ENCODE assay signal across 2 fruit fly cellular contexts in the genomic region with DNA sequence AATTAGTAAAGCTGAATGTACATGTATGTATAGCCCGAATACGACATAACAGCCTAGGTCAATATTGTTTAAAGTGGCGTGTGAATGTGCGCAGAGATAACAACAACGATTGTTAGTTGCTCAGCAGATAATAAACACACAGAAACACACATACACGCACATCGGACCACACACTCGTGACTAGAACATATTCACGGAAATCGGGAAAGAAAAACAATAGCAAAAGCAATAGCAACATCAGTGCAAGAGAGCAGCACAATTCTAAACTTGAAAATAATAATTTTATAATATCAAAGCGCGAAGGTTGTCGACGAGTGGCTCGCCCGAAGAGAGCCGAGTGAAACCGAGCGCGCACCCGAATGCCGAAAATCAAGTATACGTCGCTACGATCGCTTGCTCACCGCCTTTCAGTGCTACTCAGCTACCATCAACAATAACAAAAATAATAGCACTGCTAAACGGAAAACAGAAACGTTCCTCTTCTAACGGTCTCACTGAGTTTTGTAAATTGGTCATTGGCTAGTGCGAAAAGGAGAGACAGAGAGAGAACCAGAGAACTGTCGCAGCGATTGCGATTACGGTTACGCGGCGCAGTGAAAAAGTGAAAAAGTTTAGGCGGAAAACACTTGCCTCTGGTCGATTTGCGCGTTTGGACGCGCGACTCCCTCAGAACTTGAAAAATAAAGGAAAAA.
A peak's percentile ranks its signal among the peaks of the same experiment; 100 is the strongest.
TF ChIP-seq lines count a peak whose summit lies in the region.

No protein-coding gene starts in this region.

TF ChIP-seq in whole organism, embryonic, 481 proteins besides CTCF, POLR2A, EP300 and RAD21 (continued from another document and continues in another):
- TF ChIP-seq NFAT (GFP tag; IDR thresholded peaks at IDR 0.05; lab: Robert Waterston, UW) (peak; percentile 14; the same call in 1 of the 2 replicates), CG17568 (GFP tag; optimal IDR thresholded peaks at IDR 0.05; lab: Kevin White, UChicago) (peak; percentile 54), exex (tag; optimal IDR thresholded peaks at IDR 0.05; lab: Kevin White, UChicago) (peak; percentile 88), CG2116 (GFP tag; optimal IDR thresholded peaks at IDR 0.05; lab: Kevin White, UChicago) (peak; percentile 18), CG6791 (GFP tag; IDR thresholded peaks at IDR 0.05; lab: Robert Waterston, UW; ENCODE audit: partially characterized antibody) (0 out of 3 replicates have a peak, but pooled peaks have one; percentile 13), CG18011 (GFP tag; optimal IDR thresholded peaks at IDR 0.05; lab: Kevin White, UChicago) (peak; percentile 0), CG11723 (GFP tag; optimal IDR thresholded peaks at IDR 0.05; lab: Kevin White, UChicago) (no peak), CG3407 (GFP tag; optimal IDR thresholded peaks at IDR 0.05; lab: Kevin White, UChicago) (no peak), cwo (GFP tag; optimal IDR thresholded peaks at IDR 0.05; lab: Kevin White, UChicago) (peak; percentile 89), CG6765 (GFP tag; optimal IDR thresholded peaks at IDR 0.05; lab: Kevin White, UChicago) (peak; percentile 5), salm (tag; optimal IDR thresholded peaks at IDR 0.05; lab: Kevin White, UChicago) (peak; percentile 11), CG13287 (GFP tag; IDR thresholded peaks at IDR 0.05; lab: Robert Waterston, UW; ENCODE audit: partially characterized antibody) (0 out of 2 replicates have a peak, but pooled peaks have one; percentile 26), schlank (tag; optimal IDR thresholded peaks at IDR 0.05; lab: Kevin White, UChicago) (peak; percentile 8), sug (tag; optimal IDR thresholded peaks at IDR 0.05; lab: Kevin White, UChicago) (peak; percentile 88), caup (GFP tag; optimal IDR thresholded peaks at IDR 0.05; lab: Kevin White, UChicago; ENCODE audit: severe bottlenecking) (peak; percentile 55), CG18599 (GFP tag; optimal IDR thresholded peaks at IDR 0.05; lab: Kevin White, UChicago) (peak; percentile 25), Bdp1 (GFP tag; optimal IDR thresholded peaks at IDR 0.05; lab: Kevin White, UChicago) (peak; percentile 8), CG12219 (GFP tag; optimal IDR thresholded peaks at IDR 0.05; lab: Kevin White, UChicago) (peak; percentile 9), Dip3 (GFP tag; optimal IDR thresholded peaks at IDR 0.05; lab: Kevin White, UChicago) (no peak), chinmo (GFP tag; IDR thresholded peaks at IDR 0.05; lab: Robert Waterston, UW; ENCODE audit: partially characterized antibody) (peak; percentile 96; the same call in 3 of the 4 replicates), abd-A (tag; optimal IDR thresholded peaks at IDR 0.05; lab: Kevin White, UChicago) (peak; percentile 66), CG7556 (GFP tag; optimal IDR thresholded peaks at IDR 0.05; lab: Kevin White, UChicago) (peak; percentile 5), HHEX (GFP tag; optimal IDR thresholded peaks at IDR 0.05; lab: Kevin White, UChicago) (peak; percentile 45), lov (optimal IDR thresholded peaks at IDR 0.05; lab: Kevin White, UChicago) (no peak), lov (GFP tag; IDR thresholded peaks at IDR 0.05; lab: Robert Waterston, UW) (no peak), CG12769 (tag; optimal IDR thresholded peaks at IDR 0.05; lab: Kevin White, UChicago) (peak; percentile 70), Pdp1 (GFP tag; optimal IDR thresholded peaks at IDR 0.05; lab: Kevin White, UChicago) (peak in 1 of 2 experiments; percentile 70), pfk (GFP tag; optimal IDR thresholded peaks at IDR 0.05; lab: Kevin White, UChicago) (no peak), CG34376 (GFP tag; optimal IDR thresholded peaks at IDR 0.05; lab: Kevin White, UChicago) (peak; percentile 95), CG17912 (GFP tag; optimal IDR thresholded peaks at IDR 0.05; lab: Kevin White, UChicago) (peak; percentile 25), mirr (GFP tag; optimal IDR thresholded peaks at IDR 0.05; lab: Kevin White, UChicago) (peak; percentile 98), CG12071 (GFP tag; optimal IDR thresholded peaks at IDR 0.05; lab: Kevin White, UChicago) (peak; percentile 55), ash1 (GFP tag; optimal IDR thresholded peaks at IDR 0.05; lab: Kevin White, UChicago) (no peak), Fer2 (tag; optimal IDR thresholded peaks at IDR 0.05; lab: Kevin White, UChicago) (peak; percentile 7), fd102C (GFP tag; optimal IDR thresholded peaks at IDR 0.05; lab: Kevin White, UChicago) (no peak), hbn (GFP tag; IDR thresholded peaks at IDR 0.05; lab: Robert Waterston, UW; ENCODE audit: partially characterized antibody) (no peak), sd (tag; optimal IDR thresholded peaks at IDR 0.05; lab: Kevin White, UChicago) (peak; percentile 80), cg (GFP tag; optimal IDR thresholded peaks at IDR 0.05; lab: Kevin White, UChicago) (peak; percentile 60), Hey (tag; optimal IDR thresholded peaks at IDR 0.05; lab: Kevin White, UChicago) (peak; percentile 73), CG2199 (GFP tag; IDR thresholded peaks at IDR 0.05; lab: Robert Waterston, UW) (0 out of 3 replicates have a peak, but pooled peaks have one; percentile 24), CG13296 (GFP tag; optimal IDR thresholded peaks at IDR 0.05; lab: Kevin White, UChicago) (peak; percentile 53), CG8290 (GFP tag; optimal IDR thresholded peaks at IDR 0.05; lab: Kevin White, UChicago) (no peak), CG8290 (tag; optimal IDR thresholded peaks at IDR 0.05; lab: Kevin White, UChicago) (peak; percentile 5 to 61), Atf-2 (GFP tag; optimal IDR thresholded peaks at IDR 0.05; lab: Kevin White, UChicago) (no peak), HLH3B (GFP tag; IDR thresholded peaks at IDR 0.05; lab: Robert Waterston, UW) (no peak), CG7372 (GFP tag; IDR thresholded peaks at IDR 0.05; lab: Robert Waterston, UW) (0 out of 2 replicates have a peak, but pooled peaks have one; percentile 51), Med (GFP tag; lab: Kevin White, UChicago) (peak; percentile 73), CG10543 (GFP tag; optimal IDR thresholded peaks at IDR 0.05; lab: Kevin White, UChicago) (peak; percentile 95), unpg (GFP tag; optimal IDR thresholded peaks at IDR 0.05; lab: Kevin White, UChicago) (peak; percentile 15), CG10209 (GFP tag; optimal IDR thresholded peaks at IDR 0.05; lab: Kevin White, UChicago) (peak; percentile 34), vnd (GFP tag; IDR thresholded peaks at IDR 0.05; lab: Robert Waterston, UW; ENCODE audit: partially characterized antibody) (0 out of 3 replicates have a peak, but pooled peaks have one; percentile 21), ci (GFP tag; IDR thresholded peaks at IDR 0.05; lab: Robert Waterston, UW) (peak; percentile 31; the same call in 1 of the 3 replicates), grn (GFP tag; optimal IDR thresholded peaks at IDR 0.05; lab: Kevin White, UChicago) (peak; percentile 59), CHES-1-like (GFP tag; optimal IDR thresholded peaks at IDR 0.05; lab: Kevin White, UChicago) (peak; percentile 0), CrebB (tag; optimal IDR thresholded peaks at IDR 0.05; lab: Kevin White, UChicago) (peak; percentile 75), CG9932 (GFP tag; IDR thresholded peaks at IDR 0.05; lab: Robert Waterston, UW) (0 out of 2 replicates have a peak, but pooled peaks have one; percentile 7), Trl (optimal IDR thresholded peaks at IDR 0.05; lab: Kevin White, UChicago) (peak; percentile 10 to 87), Trl (GFP tag; optimal IDR thresholded peaks at IDR 0.05; lab: Kevin White, UChicago) (no peak)

TF ChIP-seq in whole organism, wandering third instar larva, 38 proteins besides CTCF, POLR2A, EP300 and RAD21 (continued from another document):
- TF ChIP-seq rgr (GFP tag; optimal IDR thresholded peaks at IDR 0.05; lab: Kevin White, UChicago), result peak; percentile 27
TF ChIP-seq in whole organism, wandering third instar larva: peak in this region for 14.
